Worm (Caenorhabditis elegans) whole organism, young adult: ENCODE measurements around the gene C26H9A.4.
A peak's percentile ranks its signal among the peaks of the same experiment; 100 is the strongest.

ENCODE experiments used
- B0035.1 ChIP-seq: sonication (generic microtip); optimal IDR thresholded peaks from 2 replicates; lab custom pipeline; 2016; ENCODE audit warnings: missing genetic modification characterization, mild to moderate bottlenecking, missing compliant biosample characterization, missing genotype, missing genetic modification reagents
- C06A6.2 ChIP-seq: fragments of 200-800 bp; sonication (Bioruptor generic); conservative IDR thresholded peaks from 2 replicates; pipeline ENCODE4 v1.3.6; 2022; ENCODE audit warnings: missing genetic modification characterization, missing compliant biosample characterization
- F10E7.11 ChIP-seq: sonication (generic microtip); optimal IDR thresholded peaks from 2 replicates; lab custom pipeline; 2017; ENCODE audit warnings: mild to moderate bottlenecking, missing genetic modification characterization, moderate library complexity, missing compliant biosample characterization
- F33H1.4 ChIP-seq: fragments of 200-800 bp; sonication (Bioruptor generic); IDR thresholded peaks from 2 replicates; pipeline ENCODE4 v1.3.6; 2022; ENCODE audit warnings: missing genetic modification reagents, missing genetic modification characterization, missing compliant biosample characterization
- K12H6.12 ChIP-seq: fragments of 200-800 bp; sonication (Bioruptor generic); optimal IDR thresholded peaks from 2 replicates; lab custom pipeline; 2018; ENCODE audit warnings: mild to moderate bottlenecking, missing genetic modification characterization, missing compliant biosample characterization
- T26A5.8 ChIP-seq: sonication (generic microtip); optimal IDR thresholded peaks from 2 replicates; lab custom pipeline; 2016; ENCODE audit warnings: missing genetic modification characterization, missing compliant biosample characterization
- ZK185.1 ChIP-seq: sonication (generic microtip); optimal IDR thresholded peaks from 2 replicates; lab custom pipeline; 2016; ENCODE audit warnings: mild to moderate bottlenecking, missing genetic modification characterization, missing compliant biosample characterization; ENCODE audit not compliant: poor library complexity, severe bottlenecking
- akir-1 ChIP-seq: fragments of 200-800 bp; sonication (Bioruptor generic); optimal IDR thresholded peaks from 2 replicates; lab custom pipeline; 2018; ENCODE audit warnings: mild to moderate bottlenecking, missing genetic modification characterization, moderate library complexity, missing compliant biosample characterization
- dpl-1 ChIP-seq: fragments of 150-350 bp; optimal IDR thresholded peaks from 2 replicates; lab custom pipeline; 2014; ENCODE audit warnings: missing biosample characterization, missing genetic modification reagents, missing genetic modification characterization
- egl-18 ChIP-seq: fragments of 200-800 bp; sonication (Bioruptor generic); IDR thresholded peaks from 2 replicates; pipeline ENCODE4 v1.3.6; 2022; ENCODE audit warnings: missing genetic modification reagents, missing genetic modification characterization, missing compliant biosample characterization
- egrh-3 ChIP-seq: fragments of 200-800 bp; sonication (Bioruptor generic); IDR thresholded peaks from 2 replicates; pipeline ENCODE4 v1.3.6; 2022; ENCODE audit warnings: missing genetic modification reagents, missing genetic modification characterization, missing compliant biosample characterization
- gei-17 ChIP-seq: fragments of 200-800 bp; sonication (Bioruptor generic); optimal IDR thresholded peaks from 2 replicates; lab custom pipeline; 2018; ENCODE audit warnings: mild to moderate bottlenecking, missing genetic modification characterization, missing compliant biosample characterization
- him-1 ChIP-seq: sonication (generic microtip); optimal IDR thresholded peaks from 2 replicates; lab custom pipeline; 2016; ENCODE audit warnings: missing genotype, missing genetic modification reagents, missing genetic modification characterization, missing compliant biosample characterization
- hlh-12 ChIP-seq: sonication (generic microtip); optimal IDR thresholded peaks from 2 replicates; lab custom pipeline; 2016; ENCODE audit warnings: missing genetic modification characterization, missing compliant biosample characterization
- hmg-1.2 ChIP-seq: fragments of 200-800 bp; sonication (Bioruptor generic); IDR thresholded peaks from 2 replicates; pipeline ENCODE4 v1.3.6; 2022; ENCODE audit warnings: missing genetic modification reagents, missing genetic modification characterization, missing compliant biosample characterization
- hsf-1 ChIP-seq: fragments of 200-800 bp; sonication (Bioruptor generic); IDR thresholded peaks from 2 replicates; pipeline ENCODE4 v1.3.6; 2022; ENCODE audit warnings: missing genetic modification reagents, missing genetic modification characterization, missing compliant biosample characterization
- lin-54 ChIP-seq: fragments of 200-800 bp; sonication (Bioruptor generic); optimal IDR thresholded peaks from 2 replicates; lab custom pipeline; 2018; ENCODE audit warnings: mild to moderate bottlenecking, missing genetic modification characterization, missing compliant biosample characterization
- madf-6 ChIP-seq: fragments of 200-800 bp; sonication (Bioruptor generic); IDR thresholded peaks from 2 replicates; pipeline ENCODE4 v1.3.6; 2022; ENCODE audit warnings: missing genetic modification reagents, missing genetic modification characterization, missing compliant biosample characterization
- mes-4 ChIP-seq: sonication (generic microtip); optimal IDR thresholded peaks from 2 replicates; lab custom pipeline; 2016; ENCODE audit warnings: missing genotype, missing genetic modification characterization, missing compliant biosample characterization
- nfya-1 ChIP-seq: sonication (generic microtip); optimal IDR thresholded peaks from 2 replicates; lab custom pipeline; 2017; ENCODE audit warnings: antibody characterized with exemption, missing compliant biosample characterization, missing genetic modification characterization, borderline replicate concordance; ENCODE audit not compliant: insufficient read depth
- nfyb-1 ChIP-seq: fragments of 200-800 bp; sonication (Bioruptor generic); IDR thresholded peaks from 2 replicates; pipeline ENCODE4 v1.3.6; 2022; ENCODE audit warnings: missing genetic modification reagents, missing genetic modification characterization, missing compliant biosample characterization
- nhr-179 ChIP-seq: sonication (generic microtip); optimal IDR thresholded peaks from 2 replicates; lab custom pipeline; 2016; ENCODE audit warnings: mild to moderate bottlenecking, missing genetic modification characterization, missing compliant biosample characterization
- nhr-90 ChIP-seq: sonication (generic microtip); optimal IDR thresholded peaks from 2 replicates; lab custom pipeline; 2016; ENCODE audit warnings: missing genotype, mild to moderate bottlenecking, missing genetic modification characterization, missing compliant biosample characterization
- rec-8 ChIP-seq, 2 experiments: sonication (generic microtip); optimal IDR thresholded peaks; 2 replicates each; lab custom pipeline; 2016; ENCODE audit warnings: mild to moderate bottlenecking in 2 of 2, missing genetic modification characterization in 2 of 2, missing genetic modification reagents in 2 of 2, missing genotype in 2 of 2, missing biosample characterization in 1 of 2, missing compliant biosample characterization in 1 of 2, moderate library complexity in 1 of 2
- snpc-1.3 ChIP-seq: sonication (generic microtip); optimal IDR thresholded peaks from 2 replicates; lab custom pipeline; 2017; ENCODE audit warnings: missing genetic modification characterization, mild to moderate bottlenecking, missing compliant biosample characterization, antibody characterized with exemption, moderate library complexity, missing genotype, missing genetic modification reagents; ENCODE audit not compliant: insufficient read depth
- snpc-3.4 ChIP-seq: sonication (generic microtip); optimal IDR thresholded peaks from 2 replicates; lab custom pipeline; 2017; ENCODE audit warnings: missing genetic modification characterization, mild to moderate bottlenecking, missing compliant biosample characterization, antibody characterized with exemption, moderate library complexity, missing genotype, missing genetic modification reagents
- snpc-4 ChIP-seq, 5 experiments: fragments of 150-350 bp in 1 of 5; sonication (generic microtip) in 4 of 5; optimal IDR thresholded peaks; 2 replicates each; lab custom pipeline; 2014 to 2018; ENCODE audit warnings: missing genetic modification characterization in 5 of 5, missing biosample characterization in 3 of 5, antibody characterized with exemption in 2 of 5, mild to moderate bottlenecking in 2 of 5, missing compliant biosample characterization in 2 of 5, missing genotype in 2 of 5, moderate library complexity in 2 of 5, missing genetic modification reagents in 1 of 5
- somi-1 ChIP-seq: fragments of 200-800 bp; sonication (Bioruptor generic); optimal IDR thresholded peaks from 2 replicates; lab custom pipeline; 2018; ENCODE audit warnings: mild to moderate bottlenecking, missing genetic modification characterization, missing compliant biosample characterization
- tbx-9 ChIP-seq: sonication (generic microtip); optimal IDR thresholded peaks from 2 replicates; lab custom pipeline; 2016; ENCODE audit warnings: borderline replicate concordance, missing genetic modification characterization, inconsistent platforms, missing compliant biosample characterization
- tlf-1 ChIP-seq: fragments of 200-800 bp; sonication (Bioruptor generic); optimal IDR thresholded peaks from 2 replicates; lab custom pipeline; 2018; ENCODE audit warnings: mild to moderate bottlenecking, missing genetic modification characterization, missing compliant biosample characterization
- unc-130 ChIP-seq: sonication (generic microtip); optimal IDR thresholded peaks from 2 replicates; lab custom pipeline; 2016; ENCODE audit warnings: missing genetic modification reagents, missing genetic modification characterization, missing compliant biosample characterization
- ztf-26 ChIP-seq: sonication (generic microtip); optimal IDR thresholded peaks from 2 replicates; lab custom pipeline; 2017; ENCODE audit warnings: missing genetic modification characterization, missing compliant biosample characterization

C26H9A.4 gene

ce11 chrIV:12640875-12641860 is 12.0 kb upstream of the C26H9A.4 start (continued):
- TF ChIP-seq B0035.1 (tag; lab: Kevin White, UChicago): no peak

- peak; percentile 4 for TF ChIP-seq him-1 (tag; lab: Kevin White, UChicago)
- no peak for TF ChIP-seq F33H1.4 (GFP tag; lab: Robert Waterston, UW)
- no peak for TF ChIP-seq gei-17 (GFP tag; lab: Kevin White, UChicago)
Observed at ce11 chrIV:12650597-12650996, 2.6 kb upstream of the C26H9A.4 start.

- TF ChIP-seq nfyb-1 (GFP tag; lab: Robert Waterston, UW) (no peak), hmg-1.2 (GFP tag; lab: Robert Waterston, UW) (peak; percentile 7; the same call in 1 of the 2 replicates), K12H6.12 (peak; percentile 37), F10E7.11 (no peak), snpc-1.3 (tag; lab: Kevin White, UChicago) (no peak), rec-8 (tag; optimal IDR thresholded peaks at IDR 0.05; lab: Kevin White, UChicago) (no peak), nhr-179 (no peak)
- TF ChIP-seq, all 124 proteins: peak for 2
Observed at ce11 chrIV:12651570-12651969, 1.6 kb upstream of the C26H9A.4 start.

ce11 chrIV:12674700-12675099 is 21.5 kb downstream of the C26H9A.4 start, which contains the start of gene T23B5.4:
Gene T23B5.4, plus strand, starts transcription at chrIV:12675000.
- no peak for TF ChIP-seq ZK185.1 (tag; lab: Kevin White, UChicago)

ce11 chrIV:12677137-12677536 is 23.9 kb downstream of the C26H9A.4 start, which contains the start of gene T23B5.6:
Gene T23B5.6, minus strand, starts transcription at chrIV:12677237.
- peak; percentile 18 for TF ChIP-seq him-1 (tag; lab: Kevin White, UChicago)

ce11 chrIV:12684341-12684740 is 31.1 kb downstream of the C26H9A.4 start, which contains the start of gene prmt-9:
Gene prmt-9, minus strand, starts transcription at chrIV:12684378.
- no peak for TF ChIP-seq C06A6.2
- TF ChIP-seq dpl-1 (GFP tag; lab: Kevin White, UChicago): peak; percentile 38

ce11 chrIV:12684826-12685594 is 31.8 kb downstream of the C26H9A.4 start:
- TF ChIP-seq unc-130 (GFP tag; lab: Kevin White, UChicago) (no peak), egl-18 (no peak), mes-4 (tag; lab: Kevin White, UChicago) (no peak), T26A5.8 (tag; lab: Kevin White, UChicago) (no peak), hsf-1 (GFP tag; lab: Robert Waterston, UW) (no peak), snpc-4 (GFP tag; optimal IDR thresholded peaks at IDR 0.05; lab: Kevin White, UChicago) (no peak), snpc-4 (tag; optimal IDR thresholded peaks at IDR 0.05; lab: Kevin White, UChicago) (peak in 2 of 4 experiments; percentile 14 to 31), tlf-1 (GFP tag; lab: Kevin White, UChicago) (no peak), akir-1 (GFP tag; lab: Kevin White, UChicago) (no peak), tbx-9 (no peak), snpc-3.4 (tag; lab: Kevin White, UChicago) (peak; percentile 10), hlh-12 (tag; lab: Kevin White, UChicago) (no peak), lin-54 (GFP tag; lab: Kevin White, UChicago) (peak; percentile 49), nhr-90 (tag; lab: Kevin White, UChicago) (no peak), nfya-1 (no peak), madf-6 (GFP tag; lab: Robert Waterston, UW) (peak; percentile 51; the same call in 1 of the 2 replicates), ztf-26 (tag; lab: Kevin White, UChicago) (no peak), egrh-3 (GFP tag; lab: Robert Waterston, UW) (no peak), him-1 (tag; lab: Kevin White, UChicago) (no peak), F10E7.11 (no peak), somi-1 (no peak)
